Worm (Caenorhabditis elegans) whole organism, L1 larva: Measurements from ENCODE around the gene T01D1.8.

Source experiments
- alr-1 ChIP-seq: fragments of 200-800 bp; sonication (Bioruptor generic); optimal IDR thresholded peaks from 2 replicates; lab custom pipeline; 2018; ENCODE audit warnings: borderline replicate concordance, mild to moderate bottlenecking, missing genetic modification characterization, missing compliant biosample characterization
- aly-2 ChIP-seq: fragments of 150-350 bp; optimal IDR thresholded peaks from 2 replicates; lab custom pipeline; 2014; ENCODE audit warnings: missing biosample characterization, missing genetic modification characterization
- nhr-12 ChIP-seq: sonication (generic microtip); optimal IDR thresholded peaks from 2 replicates; lab custom pipeline; 2017; ENCODE audit warnings: missing biosample characterization, missing genetic modification characterization
- nhr-20 ChIP-seq: sonication (generic microtip); optimal IDR thresholded peaks from 2 replicates; lab custom pipeline; 2016; ENCODE audit warnings: mild to moderate bottlenecking, missing genetic modification characterization, missing compliant biosample characterization
- nhr-28 ChIP-seq: fragments of 150-350 bp; optimal IDR thresholded peaks from 2 replicates; lab custom pipeline; 2014; ENCODE audit warnings: missing biosample characterization, missing genetic modification characterization

ce11 chrII:208097-208496, 21.6 kb downstream of the T01D1.8 start:
- TF ChIP-seq nhr-28 = no peak
- TF ChIP-seq nhr-20 = no peak
- TF ChIP-seq alr-1 (tag; lab: Kevin White, UChicago) = no peak
- TF ChIP-seq aly-2 = no peak
- no peak for TF ChIP-seq nhr-12
